Worm (Caenorhabditis elegans): ENCODE results near the gene K01G5.10.
A peak's percentile ranks its signal among the peaks of the same experiment; 100 is the strongest.

The K01G5.10 gene

ce11 chrIII:10717479-10717878 is 40.8 kb downstream of the K01G5.10 start:
- TF ChIP-seq jun-1 (tag; optimal IDR thresholded peaks at IDR 0.05) (peak; percentile 22), elt-3 (tag; optimal IDR thresholded peaks at IDR 0.05) (peak in 4 of 6 experiments; percentile 58 to 90 (median 76)), nhr-76 (tag; optimal IDR thresholded peaks at IDR 0.05) (peak; percentile 9), ceh-82 (tag; optimal IDR thresholded peaks at IDR 0.05) (peak in 1 of 3 experiments; percentile 26), efl-3 (GFP tag; optimal IDR thresholded peaks at IDR 0.05) (no peak), grh-1 (GFP tag; IDR thresholded peaks at IDR 0.05) (peak; percentile 35; the same call in 1 of the 2 replicates), Y116A8C.19 (tag; optimal IDR thresholded peaks at IDR 0.05; ENCODE audit: borderline replicate concordance) (no peak), pax-3 (tag; optimal IDR thresholded peaks at IDR 0.05) (no peak), dpl-1 (GFP tag; optimal IDR thresholded peaks at IDR 0.05) (peak in 1 of 3 experiments; percentile 38), unc-130 (tag; optimal IDR thresholded peaks at IDR 0.05) (peak; percentile 50), rnt-1 (tag; optimal IDR thresholded peaks at IDR 0.05) (peak; percentile 32), nhr-19 (GFP tag; conservative IDR thresholded peaks at IDR 0.05) (peak; percentile 55), ztf-11 (tag; optimal IDR thresholded peaks at IDR 0.05) (no peak), nhr-20 (tag; optimal IDR thresholded peaks at IDR 0.05) (peak; percentile 69), fkh-4 (tag; optimal IDR thresholded peaks at IDR 0.05; ENCODE audit: borderline replicate concordance) (no peak), nhr-84 (tag; optimal IDR thresholded peaks at IDR 0.05) (no peak), C16A3.4 (tag; optimal IDR thresholded peaks at IDR 0.05) (peak; percentile 48), zag-1 (tag; optimal IDR thresholded peaks at IDR 0.05) (no peak), nhr-71 (tag; optimal IDR thresholded peaks at IDR 0.05) (peak; percentile 78), mab-9 (GFP tag; IDR thresholded peaks at IDR 0.05) (no peak), tbx-2 (tag; optimal IDR thresholded peaks at IDR 0.05) (peak; percentile 26), efl-1 (optimal IDR thresholded peaks at IDR 0.05) (peak in 1 of 2 experiments; percentile 11), efl-1 (GFP tag; optimal IDR thresholded peaks at IDR 0.05 in 1 of 2) (peak in 1 of 2 experiments; percentile 93), snu-23 (GFP tag; optimal IDR thresholded peaks at IDR 0.05) (peak; percentile 76), ztf-4 (tag; optimal IDR thresholded peaks at IDR 0.05) (peak; percentile 72), nhr-90 (tag; optimal IDR thresholded peaks at IDR 0.05; ENCODE audit: poor library complexity) (peak; percentile 67), ama-1 (optimal IDR thresholded peaks at IDR 0.05) (peak; percentile 73), blmp-1 (tag; optimal IDR thresholded peaks at IDR 0.05) (peak; percentile 90), aha-1 (tag; optimal IDR thresholded peaks at IDR 0.05) (no peak), nhr-85 (tag) (peak; percentile 92), nhr-47 (tag; optimal IDR thresholded peaks at IDR 0.05) (peak; percentile 40), lin-35 (GFP tag; optimal IDR thresholded peaks at IDR 0.05) (peak in 1 of 2 experiments; percentile 65), unc-62 (GFP tag; optimal IDR thresholded peaks at IDR 0.05) (no peak), lsy-2 (tag; optimal IDR thresholded peaks at IDR 0.05) (peak; percentile 26 to 30), sup-37 (GFP tag; optimal IDR thresholded peaks at IDR 0.05) (peak; percentile 37), mdl-1 (tag; optimal IDR thresholded peaks at IDR 0.05) (peak in 1 of 2 experiments; percentile 46), alr-1 (tag; optimal IDR thresholded peaks at IDR 0.05; ENCODE audit: borderline replicate concordance) (no peak), xbp-1 (tag; optimal IDR thresholded peaks at IDR 0.05) (peak; percentile 0), mep-1 (tag; optimal IDR thresholded peaks at IDR 0.05) (peak; percentile 59), C34B4.2 (tag; optimal IDR thresholded peaks at IDR 0.05) (no peak), ceh-88 (GFP tag; IDR thresholded peaks at IDR 0.05) (no peak), lin-14 (GFP tag; optimal IDR thresholded peaks at IDR 0.05) (peak; percentile 80), C04F5.9 (tag; optimal IDR thresholded peaks at IDR 0.05) (no peak), nhr-237 (tag; optimal IDR thresholded peaks at IDR 0.05) (no peak), nhr-12 (tag; optimal IDR thresholded peaks at IDR 0.05) (no peak)
